Worm (Caenorhabditis elegans): Measurements from ENCODE around the gene Y73F8A.5.

ce11 chrIV:15280219-15280618 lies 20.6 kb downstream of the Y73F8A.5 start:
- TF ChIP-seq aly-2 (tag; optimal IDR thresholded peaks at IDR 0.05), result no peak
- no peak for TF ChIP-seq pqm-1 (tag; optimal IDR thresholded peaks at IDR 0.05)
- no peak for TF ChIP-seq unc-62 (GFP tag; optimal IDR thresholded peaks at IDR 0.05 in 1 of 2)
- TF ChIP-seq unc-62 (tag; optimal IDR thresholded peaks at IDR 0.05), result no peak
- no peak for TF ChIP-seq ama-1 (optimal IDR thresholded peaks at IDR 0.05)
- TF ChIP-seq nhr-10 (tag; optimal IDR thresholded peaks at IDR 0.05), result no peak
- no peak for TF ChIP-seq dmd-6 (GFP tag; IDR thresholded peaks at IDR 0.05)
- TF ChIP-seq lsy-2 (tag; optimal IDR thresholded peaks at IDR 0.05), result no peak
- no peak for TF ChIP-seq nhr-111 (GFP tag; optimal IDR thresholded peaks at IDR 0.05)
- no peak for TF ChIP-seq zag-1 (tag; optimal IDR thresholded peaks at IDR 0.05)
- TF ChIP-seq jun-1 (tag; optimal IDR thresholded peaks at IDR 0.05), result no peak
